Worm (Caenorhabditis elegans): ENCODE results near the gene B0432.7.

ce11 chrII:300977-301772 is 27.4 kb upstream of the B0432.7 start, which contains the start of gene K01A2.5:
- TF ChIP-seq unc-62 (GFP tag; optimal IDR thresholded peaks at IDR 0.05) (no peak), nhr-237 (tag; optimal IDR thresholded peaks at IDR 0.05) (no peak), nhr-25 (tag; optimal IDR thresholded peaks at IDR 0.05) (peak; percentile 70), fos-1 (tag; optimal IDR thresholded peaks at IDR 0.05) (no peak), daf-12 (tag; optimal IDR thresholded peaks at IDR 0.05) (no peak), elt-3 (tag; optimal IDR thresholded peaks at IDR 0.05) (no peak)
